Fruit fly (Drosophila melanogaster) ovary, adult (tissue): ENCODE results near the gene CG9555.

ENCODE experiments used
- CG17801 ChIP-seq: fragments of 200-800 bp; optimal IDR thresholded peaks from 2 replicates; lab custom pipeline; 2019; ENCODE audit warnings: missing biosample characterization, mild to moderate bottlenecking, missing genetic modification characterization, moderate library complexity; ENCODE audit not compliant: partially characterized antibody

Gene CG9555

DNA sequence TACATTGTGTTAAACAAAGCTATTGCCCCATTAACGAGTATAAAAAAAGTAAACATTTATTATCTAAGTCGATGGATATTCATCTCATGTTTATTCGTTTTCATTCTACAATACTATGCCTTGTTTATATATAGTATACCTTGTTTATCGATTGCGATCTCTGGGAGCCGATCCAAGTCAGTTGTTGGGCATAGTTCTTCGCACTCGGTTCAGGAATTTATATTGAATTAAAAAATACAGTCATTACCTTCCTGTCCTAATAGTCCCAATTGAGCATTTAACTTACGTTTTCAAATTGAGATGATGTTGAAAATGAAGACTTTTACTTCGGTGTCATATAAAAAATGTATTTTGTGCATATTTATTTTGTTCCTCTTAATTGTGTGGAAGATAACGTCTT lies 26.9 kb upstream of the CG9555 start, which contains the start of gene CG32984:
CG32984 (plus strand) TSS at position 301 of the 400 bp plus-strand sequence.
- no peak for TF ChIP-seq CG17801 (GFP tag; lab: Kevin White, UChicago)

DNA sequence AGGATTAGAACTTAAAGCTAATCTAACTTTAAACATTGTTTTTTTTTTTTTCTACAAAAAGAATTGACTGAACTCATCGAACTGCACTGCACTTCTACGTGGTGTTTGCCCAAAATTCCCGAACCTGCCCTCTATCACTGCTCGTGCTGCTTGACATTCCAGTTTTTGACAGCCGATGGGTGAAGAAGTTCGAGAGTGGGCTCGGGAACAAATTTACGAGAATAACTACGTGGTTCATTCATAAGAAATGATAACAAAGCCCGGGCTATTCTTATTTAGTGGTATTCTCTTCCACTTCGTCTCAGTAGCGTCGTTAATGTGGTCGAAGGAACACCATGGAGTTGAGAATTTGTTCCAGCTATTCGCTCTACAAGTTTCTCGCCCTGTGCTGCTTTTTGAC lies 24.3 kb upstream of the CG9555 start, which contains the start of gene CG18088:
CG18088 (plus strand) TSS at position 301 of the 400 bp plus-strand sequence.
- TF ChIP-seq CG17801 (GFP tag; lab: Kevin White, UChicago), result no peak

DNA sequence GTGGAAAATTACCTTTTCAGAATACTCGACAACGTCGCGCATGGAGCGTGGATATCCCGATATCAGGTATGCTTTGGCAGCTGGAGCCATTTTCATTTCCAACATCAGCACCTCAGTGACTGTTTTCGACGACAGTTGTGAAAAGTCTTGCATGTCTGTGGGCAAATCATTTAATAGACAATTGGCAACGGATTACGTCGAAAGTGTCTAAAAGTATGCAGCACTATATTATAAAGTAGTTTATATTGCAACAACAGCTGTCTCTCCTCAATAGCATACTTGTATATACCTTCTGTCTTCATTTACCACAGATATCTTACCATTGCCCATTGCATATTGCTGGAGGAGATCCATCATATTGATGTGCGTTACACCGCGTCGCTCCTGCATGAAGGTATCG lies 18.6 kb upstream of the CG9555 start:
- TF ChIP-seq CG17801 (GFP tag; lab: Kevin White, UChicago), result no peak

DNA sequence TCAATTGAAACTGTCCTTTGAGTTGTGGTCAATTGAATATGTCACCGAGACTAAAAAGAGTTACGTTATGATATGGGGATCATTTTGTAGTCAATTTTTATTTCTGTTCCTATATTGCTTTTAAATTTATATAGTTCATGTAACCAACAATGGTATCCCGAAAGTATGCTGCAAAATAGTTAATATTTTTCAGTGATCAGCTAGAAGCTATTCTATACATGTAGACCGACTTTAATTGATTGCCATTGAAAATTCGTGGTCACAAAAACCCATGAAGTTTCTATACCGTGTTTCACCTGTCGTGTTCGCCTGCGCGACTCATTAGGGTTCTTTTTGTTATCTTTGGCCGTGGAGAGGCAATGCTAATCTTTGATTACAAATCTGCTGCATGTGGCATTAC lies 17.0 kb upstream of the CG9555 start:
- TF ChIP-seq CG17801 (GFP tag; lab: Kevin White, UChicago), result no peak

DNA sequence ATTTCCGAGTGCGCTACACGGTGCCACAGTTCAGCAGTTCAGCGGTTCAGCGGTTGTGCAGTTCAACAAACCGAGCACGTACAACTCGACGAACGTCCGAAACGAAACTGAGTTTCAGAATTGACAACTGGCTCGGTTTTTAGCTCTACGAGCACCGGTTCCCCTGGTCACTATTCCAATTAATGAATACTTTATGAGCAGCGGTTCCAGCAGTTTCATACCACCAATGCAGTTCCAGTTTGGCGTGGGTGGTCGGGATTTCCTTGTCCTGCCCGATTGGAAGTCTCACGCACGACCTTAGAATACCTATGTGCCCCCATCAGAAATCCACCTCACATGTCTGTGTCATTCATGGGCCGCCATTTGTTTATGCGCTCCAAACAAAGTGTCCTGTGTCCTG lies 16.2 kb upstream of the CG9555 start, which contains the start of gene CG9541:
CG9541 (minus strand) TSS at position 101 of the 400 bp plus-strand sequence.
- no peak for TF ChIP-seq CG17801 (GFP tag; lab: Kevin White, UChicago)

DNA sequence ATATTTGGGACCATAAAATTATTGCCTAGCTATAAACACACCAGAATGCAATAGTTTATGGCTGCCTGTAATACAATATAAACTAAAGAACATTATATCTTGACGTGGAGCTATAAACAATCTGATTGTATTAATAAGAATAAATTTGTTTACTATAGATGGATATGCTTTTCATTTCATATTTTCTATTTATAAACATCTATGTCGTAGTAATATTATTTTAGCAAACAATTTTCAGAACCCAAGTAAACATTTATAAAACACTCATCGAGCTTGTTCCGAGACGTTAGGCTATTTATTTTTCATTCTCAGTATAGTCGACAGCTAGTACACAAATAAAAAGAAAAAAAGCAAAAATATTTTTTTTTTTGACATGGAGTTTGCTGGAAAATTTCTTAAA lies 11.2 kb upstream of the CG9555 start, which contains the start of gene CG18662:
CG18662 (plus strand) TSS at position 301 of the 400 bp plus-strand sequence.
- TF ChIP-seq CG17801 (GFP tag; lab: Kevin White, UChicago), result no peak

DNA sequence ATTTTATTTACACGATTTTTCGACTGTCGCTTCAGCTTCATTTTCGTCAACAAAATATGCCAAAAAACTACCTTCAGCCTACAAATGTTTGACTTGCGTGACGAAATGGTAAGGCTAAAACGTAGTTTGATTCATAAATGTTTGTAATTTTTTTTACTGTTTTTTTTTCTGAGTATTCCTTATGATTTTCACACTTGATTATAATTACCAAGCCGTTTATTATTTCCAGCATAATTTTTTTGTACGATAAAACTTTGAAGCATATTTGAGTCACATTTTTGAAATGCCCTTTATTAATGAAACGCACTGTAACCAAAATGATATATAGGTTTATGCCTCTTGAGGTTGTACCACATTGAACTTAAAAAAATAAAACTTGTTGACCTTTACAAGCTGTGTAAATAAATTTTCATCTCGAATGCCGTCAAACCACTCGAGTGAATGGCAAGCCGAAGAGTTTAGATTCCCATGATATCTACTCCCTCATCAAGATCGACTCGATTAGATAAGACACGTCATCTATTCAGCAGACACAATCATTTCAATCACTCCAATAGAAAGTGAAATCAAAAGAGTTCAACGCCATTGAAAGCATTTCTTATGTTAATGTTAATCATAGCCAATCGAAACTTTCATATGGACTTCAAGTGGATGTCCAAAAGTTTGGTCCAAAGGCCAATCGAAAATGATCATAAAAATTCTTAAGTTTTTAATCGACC lies 8.8 kb upstream of the CG9555 start:
- TF ChIP-seq CG17801 (GFP tag; lab: Kevin White, UChicago), result no peak

DNA sequence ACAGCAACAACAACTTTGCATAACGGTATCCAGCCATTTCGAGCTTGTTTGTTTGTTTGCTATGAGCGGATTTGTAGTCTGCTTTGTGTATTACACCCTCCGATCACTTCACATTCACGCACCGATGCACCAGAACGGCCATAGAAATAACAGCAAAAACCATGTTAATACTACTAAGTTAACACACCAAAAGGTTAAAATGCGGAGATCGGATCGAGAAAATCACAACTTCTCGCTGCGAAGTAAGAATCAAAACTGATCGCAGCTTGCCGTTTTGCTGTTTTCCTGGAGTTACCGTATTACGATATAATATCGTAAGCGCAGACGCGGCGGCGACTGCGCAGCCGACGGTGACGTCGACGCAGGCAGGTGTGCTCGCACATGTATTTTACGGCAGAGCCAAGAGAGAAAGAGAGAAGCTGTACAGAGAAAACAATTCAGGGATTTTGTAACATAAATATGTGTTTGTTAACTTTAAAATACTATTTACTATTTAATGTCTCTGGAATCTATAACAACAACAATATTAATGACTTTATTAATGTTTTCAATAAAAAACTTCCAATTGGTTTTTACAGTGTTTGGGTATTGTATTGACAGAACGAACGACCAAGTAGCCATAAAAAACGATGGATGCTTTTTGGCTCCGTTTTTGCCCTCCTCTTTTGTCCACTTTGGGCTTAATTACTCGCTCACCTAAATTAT lies 6.8 kb upstream of the CG9555 start, which contains the start of gene CG13101:
CG13101 (minus strand) TSS at position 259 of the 705 bp plus-strand sequence.
- peak; percentile 93 for TF ChIP-seq CG17801 (GFP tag; lab: Kevin White, UChicago)

DNA sequence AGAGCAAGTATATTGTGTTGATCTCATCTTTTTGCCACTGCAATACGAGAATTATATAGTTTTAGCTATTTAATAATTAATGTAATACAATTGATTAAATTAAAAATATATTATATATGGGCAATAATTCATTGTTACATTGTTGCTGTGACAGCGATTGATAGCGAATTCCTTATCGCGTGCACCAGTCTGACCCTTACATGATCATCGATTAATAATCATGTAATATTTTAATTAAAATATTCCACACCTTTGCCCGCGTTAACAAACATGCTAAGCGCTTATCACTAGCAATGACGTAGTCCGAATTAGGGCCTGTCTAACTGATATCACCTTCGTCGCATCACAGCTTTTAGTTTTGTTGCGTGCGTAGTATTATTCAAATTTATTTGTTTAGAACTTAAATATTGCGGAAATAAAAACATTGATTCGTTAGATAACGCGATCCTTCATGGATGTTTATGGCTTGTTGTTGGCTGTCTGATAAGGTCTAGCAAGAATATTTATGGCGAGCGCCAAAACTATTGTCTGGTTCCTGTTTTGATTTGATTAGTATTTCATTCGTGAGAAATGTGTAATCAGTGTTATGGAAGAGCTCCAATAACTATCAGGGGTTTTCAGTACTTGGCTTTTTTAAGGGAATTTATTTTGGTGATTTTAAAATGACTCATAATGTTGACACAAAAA lies 4.1 kb upstream of the CG9555 start:
- TF ChIP-seq CG17801 (GFP tag; lab: Kevin White, UChicago), result no peak

DNA sequence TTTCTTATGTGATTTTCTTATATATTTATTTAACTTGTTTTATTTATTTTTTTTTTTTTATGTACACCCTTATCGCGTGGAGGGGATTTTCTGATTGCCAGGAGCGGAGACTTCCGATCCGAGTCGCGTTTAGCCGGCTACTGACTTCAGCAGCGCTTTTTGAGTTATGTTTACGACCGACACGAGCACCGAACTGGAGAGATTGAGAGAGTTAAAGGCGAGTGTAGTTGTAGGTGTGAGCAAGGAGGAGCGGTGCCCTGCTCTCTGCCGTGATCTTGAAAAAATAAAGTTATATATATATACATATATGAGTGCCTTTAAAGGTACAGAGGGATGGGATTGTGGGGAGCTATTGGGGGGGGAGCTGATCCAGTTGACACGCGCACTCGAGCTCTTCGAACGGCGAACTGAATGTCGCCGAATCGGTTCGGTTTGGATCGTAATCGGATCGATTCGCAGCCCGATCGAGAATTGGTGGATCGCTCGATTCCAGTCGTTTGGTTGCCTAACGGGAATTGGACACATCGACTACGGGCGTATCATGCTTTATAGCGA lies 2.4 kb upstream of the CG9555 start, which contains the start of gene rost:
rost (minus strand) TSS at position 503 of the 555 bp plus-strand sequence.
- peak; percentile 30 for TF ChIP-seq CG17801 (GFP tag; lab: Kevin White, UChicago)

DNA sequence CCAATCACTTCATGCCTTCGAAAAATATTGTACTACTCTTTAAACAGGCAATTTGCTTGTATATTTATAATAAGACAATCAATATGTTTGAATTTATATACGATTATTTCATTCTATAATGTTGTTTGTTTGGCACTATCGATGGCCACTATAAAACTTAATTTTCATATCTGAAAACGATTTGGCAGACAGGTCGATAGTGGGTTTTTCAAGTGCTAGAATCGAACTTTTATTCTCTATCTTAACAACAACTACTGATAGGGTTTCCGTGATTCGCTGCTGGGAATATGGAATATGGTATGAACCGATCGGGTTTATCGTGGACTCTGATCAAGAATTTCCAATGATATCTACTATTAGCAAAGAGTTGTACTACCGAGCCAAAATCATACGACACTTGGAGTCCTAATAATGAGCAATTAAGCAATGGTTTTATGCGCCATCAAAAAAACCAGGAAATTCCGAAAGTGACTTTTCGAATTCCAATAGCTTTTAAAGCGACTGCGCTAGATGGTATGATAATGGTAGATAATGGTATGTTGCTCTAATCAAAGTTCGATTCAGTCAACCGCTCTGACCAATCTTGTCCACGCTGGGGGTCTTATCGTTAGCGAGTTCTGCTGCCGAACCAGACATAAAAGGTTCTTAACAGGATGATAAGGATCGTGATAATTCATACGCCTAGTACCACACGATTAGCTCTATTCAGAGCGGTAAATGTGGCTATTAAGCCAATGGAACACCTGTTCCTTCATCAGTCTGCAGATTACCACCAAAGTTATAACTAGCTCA lies 2.3 kb downstream of the CG9555 start, which contains the start of gene CG17906:
CG17906 (plus strand) TSS at position 742 of the 792 bp plus-strand sequence.
- no peak for TF ChIP-seq CG17801 (GFP tag; lab: Kevin White, UChicago)

DNA sequence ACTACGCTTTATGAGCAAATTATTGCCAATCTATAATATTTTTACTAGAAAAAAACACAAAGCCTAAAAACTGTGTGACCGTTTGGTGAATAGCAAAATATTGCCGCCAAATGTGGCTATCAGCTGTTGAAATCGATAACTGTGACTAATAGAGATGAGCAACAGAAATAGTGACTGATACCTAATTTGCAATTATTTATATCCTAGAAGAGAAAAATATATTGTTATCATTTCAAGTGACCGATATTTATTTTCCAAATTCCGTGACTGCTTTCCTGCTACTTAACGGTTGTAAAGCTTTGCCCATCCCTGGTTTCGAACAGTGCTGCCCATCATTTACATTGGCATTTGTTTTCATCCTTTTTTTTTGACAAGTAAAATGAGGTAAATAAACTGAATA lies 5.8 kb downstream of the CG9555 start, which contains the start of the genes alien and CG18661:
alien (minus strand) TSS at position 95 of the 400 bp plus-strand sequence.
CG18661 (plus strand) TSS at position 321 of the 400 bp plus-strand sequence.
- TF ChIP-seq CG17801 (GFP tag; lab: Kevin White, UChicago), result no peak

DNA sequence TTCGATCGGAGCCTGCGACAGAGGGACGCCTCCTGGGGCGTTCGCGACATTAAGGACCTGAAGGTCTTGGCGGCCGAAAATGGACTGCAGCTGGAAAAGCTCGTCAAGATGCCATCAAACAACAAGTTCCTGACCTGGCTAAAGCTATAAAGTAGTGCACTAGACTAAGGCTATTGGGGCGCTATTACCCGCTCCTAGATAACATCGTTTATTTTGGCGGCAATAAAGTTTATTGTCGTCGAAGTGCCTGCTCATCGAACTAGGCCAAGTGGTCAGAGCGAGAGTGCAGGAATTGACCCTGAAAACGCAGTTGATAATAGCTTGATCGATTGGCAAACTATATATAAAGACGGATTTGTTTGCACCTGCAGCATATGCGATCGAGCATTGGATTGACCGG lies 6.7 kb downstream of the CG9555 start, which contains the start of gene Try29F:
Try29F (plus strand) TSS at position 301 of the 400 bp plus-strand sequence.
- no peak for TF ChIP-seq CG17801 (GFP tag; lab: Kevin White, UChicago)
